Worm (Caenorhabditis elegans) whole organism, late embryonic: ENCODE measurements around the gene ZK1127.4.

Experiments used
- T23F11.4 ChIP-seq: fragments of 200-800 bp; sonication (Bioruptor generic); optimal IDR thresholded peaks from 2 replicates; lab custom pipeline; 2018; ENCODE audit warnings: mild to moderate bottlenecking, missing genetic modification characterization, missing compliant biosample characterization
- nhr-11 ChIP-seq: fragments of 150-350 bp; optimal IDR thresholded peaks from 2 replicates; lab custom pipeline; 2014; ENCODE audit warnings: missing biosample characterization, missing genetic modification characterization
- sdc-2 ChIP-seq: sonication (generic microtip); optimal IDR thresholded peaks from 2 replicates; lab custom pipeline; 2016; ENCODE audit warnings: missing genotype, missing genetic modification characterization, missing compliant biosample characterization

DNA sequence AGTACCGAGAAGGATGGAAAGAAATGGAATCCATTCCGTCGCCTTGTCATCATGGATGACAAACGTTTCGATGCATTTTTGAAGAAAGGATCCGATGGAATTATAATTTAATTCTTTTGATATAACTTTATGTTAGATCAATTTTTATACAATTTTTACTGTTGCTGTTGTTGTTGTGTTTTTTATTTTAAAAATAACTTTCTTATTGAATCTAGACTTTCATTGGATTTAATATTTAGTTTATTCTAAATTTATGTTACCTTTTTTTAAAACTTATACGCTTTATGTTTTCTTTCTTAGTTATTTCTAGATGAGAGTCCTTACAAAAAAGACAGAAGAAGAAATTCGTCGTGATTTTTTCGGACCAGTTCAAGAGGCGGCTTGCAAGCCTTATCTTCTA is 1.2 kb downstream of the ZK1127.4 start, which contains the start of gene ZK1127.3:
- no peak for TF ChIP-seq sdc-2 (tag; lab: Kevin White, UChicago)
- no peak for TF ChIP-seq T23F11.4 (GFP tag; lab: Kevin White, UChicago)
- TF ChIP-seq nhr-11 (tag; lab: Kevin White, UChicago): no peak
